Worm (Caenorhabditis elegans) whole organism, L1 larva: ENCODE data around the gene F35F10.14.

Experiments
- ama-1 ChIP-seq: fragments of 150-350 bp; optimal IDR thresholded peaks from 2 replicates; lab custom pipeline; 2014
- ceh-82 ChIP-seq, 3 experiments: fragments of 150-350 bp in 1 of 3; sonication (generic microtip) in 2 of 3; optimal IDR thresholded peaks; 2 replicates each; lab custom pipeline; 2014 to 2017; ENCODE audit warnings: missing biosample characterization in 3 of 3, missing genetic modification characterization in 3 of 3
- ceh-88 ChIP-seq: fragments of 200-800 bp; sonication (Bioruptor generic); IDR thresholded peaks from 2 replicates; pipeline ENCODE4 v1.3.6; 2022; ENCODE audit warnings: missing genetic modification characterization, missing compliant biosample characterization
- ets-5 ChIP-seq: fragments of 200-800 bp; sonication (Bioruptor generic); IDR thresholded peaks from 2 replicates; pipeline ENCODE4 v1.3.6; 2022; ENCODE audit warnings: missing genetic modification characterization, missing compliant biosample characterization
- hlh-4 ChIP-seq: sonication (generic microtip); optimal IDR thresholded peaks from 2 replicates; lab custom pipeline; 2016; ENCODE audit warnings: mild to moderate bottlenecking, missing genetic modification characterization, missing compliant biosample characterization
- mep-1 ChIP-seq: fragments of 150-350 bp; optimal IDR thresholded peaks from 2 replicates; lab custom pipeline; 2014; ENCODE audit warnings: missing biosample characterization, missing genetic modification characterization
- nhr-28 ChIP-seq: fragments of 150-350 bp; optimal IDR thresholded peaks from 2 replicates; lab custom pipeline; 2014; ENCODE audit warnings: missing biosample characterization, missing genetic modification characterization
- pag-3 ChIP-seq: sonication (generic microtip); optimal IDR thresholded peaks from 2 replicates; lab custom pipeline; 2017; ENCODE audit warnings: missing genetic modification characterization, mild to moderate bottlenecking, missing compliant biosample characterization, antibody characterized with exemption, borderline replicate concordance; ENCODE audit not compliant: insufficient read depth
- pqm-1 ChIP-seq: sonication (generic microtip); optimal IDR thresholded peaks from 3 replicates; lab custom pipeline; 2017; ENCODE audit warnings: missing biosample characterization, missing genetic modification characterization
- unc-62 ChIP-seq: fragments of 150-350 bp; optimal IDR thresholded peaks from 2 replicates; lab custom pipeline; 2014; ENCODE audit warnings: missing biosample characterization, missing genetic modification reagents, missing genetic modification characterization
- unc-86 ChIP-seq: sonication (generic microtip); optimal IDR thresholded peaks from 2 replicates; lab custom pipeline; 2016; ENCODE audit warnings: missing genetic modification characterization, missing compliant biosample characterization

DNA sequence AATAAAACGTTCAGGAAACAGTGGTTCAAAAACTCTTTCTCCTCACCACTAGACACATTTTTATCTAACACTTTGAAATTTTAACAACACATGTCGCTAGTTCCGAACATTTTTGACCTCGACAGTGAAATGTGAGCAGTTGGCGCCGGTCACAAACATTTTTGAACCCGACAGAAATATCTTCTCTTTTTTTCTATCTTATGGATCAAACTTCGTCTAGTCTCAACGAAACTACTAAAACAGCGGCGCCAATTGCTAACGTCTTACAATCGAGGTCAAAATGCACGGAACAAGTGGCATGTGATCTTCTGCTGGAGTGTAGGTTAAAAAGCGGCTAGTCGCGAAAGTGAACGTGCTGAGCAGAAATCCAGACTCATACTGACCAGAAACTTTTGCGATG is 24.1 kb upstream of the F35F10.14 start:
- no peak for TF ChIP-seq nhr-28 (tag; lab: Kevin White, UChicago)
- no peak for TF ChIP-seq ceh-82 (tag; optimal IDR thresholded peaks at IDR 0.05; lab: Kevin White, UChicago)
- TF ChIP-seq ama-1 (lab: Kevin White, UChicago), result no peak
- no peak for TF ChIP-seq hlh-4
- no peak for TF ChIP-seq ets-5 (GFP tag; lab: Robert Waterston, UW)
- TF ChIP-seq ceh-88 (GFP tag; lab: Robert Waterston, UW), result no peak
- TF ChIP-seq pag-3, result no peak
- TF ChIP-seq unc-86 (tag; lab: Kevin White, UChicago), result no peak
- no peak for TF ChIP-seq mep-1
- no peak for TF ChIP-seq pqm-1 (tag; lab: Kevin White, UChicago)
- TF ChIP-seq unc-62, result no peak
